Worm (Caenorhabditis elegans): Measurements from ENCODE around the gene ras-1.

DNA sequence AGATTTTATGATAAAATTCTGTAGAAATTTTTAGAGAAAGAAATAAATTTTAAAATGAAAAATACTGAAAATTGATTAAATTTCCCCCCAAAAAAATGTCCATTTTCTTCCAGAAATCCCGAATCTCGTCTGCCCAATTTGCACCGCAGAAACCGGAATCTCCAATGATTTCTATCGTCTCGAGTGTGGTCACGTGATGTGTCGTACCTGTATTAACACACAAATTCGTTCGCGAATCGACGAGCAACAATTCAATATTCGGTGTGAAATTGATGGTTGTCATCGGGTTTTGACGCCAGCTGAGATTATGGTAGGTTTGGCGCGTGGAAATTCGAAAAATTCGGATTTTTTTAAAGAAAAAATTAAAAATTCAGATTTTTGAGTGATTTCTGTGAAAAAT lies 55.5 kb downstream of the ras-1 start:
- TF ChIP-seq nhr-2 (tag; optimal IDR thresholded peaks at IDR 0.05): no peak
- TF ChIP-seq snpc-4 (tag; optimal IDR thresholded peaks at IDR 0.05): no peak
- TF ChIP-seq unc-62 (GFP tag; optimal IDR thresholded peaks at IDR 0.05): no peak
- no peak for TF ChIP-seq mep-1 (tag; optimal IDR thresholded peaks at IDR 0.05)
- TF ChIP-seq tbx-8 (GFP tag; optimal IDR thresholded peaks at IDR 0.05): no peak
- no peak for TF ChIP-seq elt-1 (tag; optimal IDR thresholded peaks at IDR 0.05; ENCODE audit: borderline replicate concordance, insufficient read depth)
- TF ChIP-seq lin-13 (tag; optimal IDR thresholded peaks at IDR 0.05): no peak
- no peak for TF ChIP-seq nhr-12 (tag; optimal IDR thresholded peaks at IDR 0.05)
- TF ChIP-seq flh-1 (GFP tag; optimal IDR thresholded peaks at IDR 0.05): no peak
- no peak for TF ChIP-seq elt-3 (tag; optimal IDR thresholded peaks at IDR 0.05)
